Worm (Caenorhabditis elegans) whole organism, L1 larva: ENCODE measurements around the gene C34B4.4.
A peak's percentile ranks its signal among the peaks of the same experiment; 100 is the strongest.

Experiments
- C04F5.9 ChIP-seq: sonication (generic microtip); optimal IDR thresholded peaks from 2 replicates; lab custom pipeline; 2016; ENCODE audit warnings: missing genetic modification characterization, missing compliant biosample characterization
- C16A3.4 ChIP-seq: fragments of 150-350 bp; optimal IDR thresholded peaks from 2 replicates; lab custom pipeline; 2014; ENCODE audit warnings: missing biosample characterization, missing genetic modification characterization
- F16B12.6 ChIP-seq: fragments of 150-350 bp; optimal IDR thresholded peaks from 2 replicates; lab custom pipeline; 2014; ENCODE audit warnings: missing biosample characterization, missing genetic modification characterization
- aha-1 ChIP-seq: fragments of 150-350 bp; optimal IDR thresholded peaks from 2 replicates; lab custom pipeline; 2014; ENCODE audit warnings: missing biosample characterization, missing genetic modification characterization
- alr-1 ChIP-seq: fragments of 200-800 bp; sonication (Bioruptor generic); optimal IDR thresholded peaks from 2 replicates; lab custom pipeline; 2018; ENCODE audit warnings: borderline replicate concordance, mild to moderate bottlenecking, missing genetic modification characterization, missing compliant biosample characterization
- aly-2 ChIP-seq: fragments of 150-350 bp; optimal IDR thresholded peaks from 2 replicates; lab custom pipeline; 2014; ENCODE audit warnings: missing biosample characterization, missing genetic modification characterization
- blmp-1 ChIP-seq: fragments of 150-350 bp; optimal IDR thresholded peaks from 2 replicates; lab custom pipeline; 2014; ENCODE audit warnings: missing biosample characterization, missing genetic modification characterization
- dsc-1 ChIP-seq: sonication (generic microtip); optimal IDR thresholded peaks from 2 replicates; lab custom pipeline; 2016; ENCODE audit warnings: mild to moderate bottlenecking, missing genetic modification characterization, missing compliant biosample characterization
- efl-1 ChIP-seq, 4 experiments: fragments of 150-350 bp; optimal IDR thresholded peaks in 3 of 4; peaks in 1 of 4; 1 replicate in 1 of 4; 2 replicates in 3 of 4; lab custom pipeline; 2014; ENCODE audit warnings: missing biosample characterization in 2 of 4, missing genetic modification characterization in 2 of 4, missing genetic modification reagents in 2 of 4
- efl-3 ChIP-seq: fragments of 200-800 bp; sonication (Bioruptor generic); optimal IDR thresholded peaks from 2 replicates; lab custom pipeline; 2018; ENCODE audit warnings: mild to moderate bottlenecking, missing genetic modification characterization, missing compliant biosample characterization
- egl-13 ChIP-seq: sonication (generic microtip); optimal IDR thresholded peaks from 2 replicates; lab custom pipeline; 2016; ENCODE audit warnings: missing genotype, missing genetic modification reagents, missing genetic modification characterization, missing compliant biosample characterization
- fkh-10 ChIP-seq: sonication (generic microtip); optimal IDR thresholded peaks from 2 replicates; lab custom pipeline; 2017; ENCODE audit warnings: missing biosample characterization, missing genetic modification reagents, missing genetic modification characterization
- fkh-8 ChIP-seq: sonication (generic microtip); optimal IDR thresholded peaks from 2 replicates; lab custom pipeline; 2016; ENCODE audit warnings: mild to moderate bottlenecking, missing genetic modification characterization, missing compliant biosample characterization
- fos-1 ChIP-seq: fragments of 150-350 bp; optimal IDR thresholded peaks from 2 replicates; lab custom pipeline; 2014; ENCODE audit warnings: missing biosample characterization, missing genetic modification characterization
- hlh-17 ChIP-seq: fragments of 200-800 bp; sonication (Bioruptor generic); optimal IDR thresholded peaks from 2 replicates; lab custom pipeline; 2018; ENCODE audit warnings: missing genetic modification characterization, mild to moderate bottlenecking, missing compliant biosample characterization, moderate library complexity, borderline replicate concordance
- irx-1 ChIP-seq: sonication (generic microtip); optimal IDR thresholded peaks from 2 replicates; lab custom pipeline; 2016; ENCODE audit warnings: missing genetic modification characterization, missing compliant biosample characterization
- isw-1 ChIP-seq: fragments of 200-800 bp; sonication (Bioruptor generic); IDR thresholded peaks from 2 replicates; pipeline ENCODE4 v1.3.6; 2022; ENCODE audit warnings: missing genetic modification characterization, missing compliant biosample characterization
- jun-1 ChIP-seq: fragments of 150-350 bp; optimal IDR thresholded peaks from 2 replicates; lab custom pipeline; 2014; ENCODE audit warnings: missing biosample characterization, missing genetic modification reagents, missing genetic modification characterization
- lin-13 ChIP-seq: fragments of 150-350 bp; optimal IDR thresholded peaks from 2 replicates; lab custom pipeline; 2014; ENCODE audit warnings: missing biosample characterization, missing genetic modification reagents, missing genetic modification characterization
- lin-14 ChIP-seq: fragments of 200-800 bp; sonication (Bioruptor generic); optimal IDR thresholded peaks from 2 replicates; lab custom pipeline; 2018; ENCODE audit warnings: mild to moderate bottlenecking, missing genetic modification characterization, moderate library complexity, missing compliant biosample characterization
- lin-35 ChIP-seq, 2 experiments: fragments of 150-350 bp; optimal IDR thresholded peaks; 2 replicates each; lab custom pipeline; 2014; ENCODE audit warnings: missing biosample characterization in 2 of 2, missing genetic modification characterization in 2 of 2, missing genetic modification reagents in 2 of 2
- lin-39 ChIP-seq: fragments of 150-350 bp; optimal IDR thresholded peaks from 2 replicates; lab custom pipeline; 2014; ENCODE audit warnings: missing biosample characterization, missing genetic modification reagents, missing genetic modification characterization
- mdl-1 ChIP-seq, 2 experiments: fragments of 150-350 bp; optimal IDR thresholded peaks; 2 replicates each; lab custom pipeline; 2014 to 2017; ENCODE audit warnings: missing biosample characterization in 2 of 2, missing genetic modification characterization in 2 of 2, inconsistent platforms in 1 of 2
- mep-1 ChIP-seq: fragments of 150-350 bp; optimal IDR thresholded peaks from 2 replicates; lab custom pipeline; 2014; ENCODE audit warnings: missing biosample characterization, missing genetic modification characterization
- nhr-11 ChIP-seq: fragments of 150-350 bp; optimal IDR thresholded peaks from 2 replicates; lab custom pipeline; 2014; ENCODE audit warnings: missing biosample characterization, missing genetic modification characterization
- nhr-19 ChIP-seq: fragments of 200-800 bp; sonication (Bioruptor generic); conservative IDR thresholded peaks from 2 replicates; pipeline ENCODE4 v1.3.6; 2022; ENCODE audit warnings: missing genetic modification characterization, missing compliant biosample characterization
- nhr-20 ChIP-seq: sonication (generic microtip); optimal IDR thresholded peaks from 2 replicates; lab custom pipeline; 2016; ENCODE audit warnings: mild to moderate bottlenecking, missing genetic modification characterization, missing compliant biosample characterization
- nhr-71 ChIP-seq: sonication (generic microtip); optimal IDR thresholded peaks from 2 replicates; lab custom pipeline; 2016; ENCODE audit warnings: mild to moderate bottlenecking, missing genetic modification characterization, moderate library complexity, missing compliant biosample characterization
- nhr-76 ChIP-seq: sonication (generic microtip); optimal IDR thresholded peaks from 2 replicates; lab custom pipeline; 2017; ENCODE audit warnings: missing biosample characterization, missing genetic modification characterization
- nhr-85 ChIP-seq: sonication (generic microtip); peaks from one replicate; lab custom pipeline; 2016; ENCODE audit warnings: missing genetic modification characterization, inconsistent platforms, missing compliant biosample characterization
- nhr-90 ChIP-seq: sonication (generic microtip); optimal IDR thresholded peaks from 2 replicates; lab custom pipeline; 2016; ENCODE audit warnings: mild to moderate bottlenecking, missing genetic modification characterization, missing compliant biosample characterization; ENCODE audit not compliant: poor library complexity
- pax-3 ChIP-seq: fragments of 200-800 bp; sonication (Bioruptor generic); optimal IDR thresholded peaks from 2 replicates; lab custom pipeline; 2018; ENCODE audit warnings: mild to moderate bottlenecking, missing genetic modification characterization, moderate library complexity, missing compliant biosample characterization
- pqm-1 ChIP-seq: sonication (generic microtip); optimal IDR thresholded peaks from 3 replicates; lab custom pipeline; 2017; ENCODE audit warnings: missing biosample characterization, missing genetic modification characterization
- snpc-4 ChIP-seq: fragments of 150-350 bp; optimal IDR thresholded peaks from 2 replicates; lab custom pipeline; 2014; ENCODE audit warnings: missing biosample characterization, missing genetic modification characterization
- snu-23 ChIP-seq: sonication (generic microtip); optimal IDR thresholded peaks from 2 replicates; lab custom pipeline; 2016; ENCODE audit warnings: missing genetic modification characterization, missing compliant biosample characterization
- sptf-1 ChIP-seq: fragments of 150-350 bp; optimal IDR thresholded peaks from 2 replicates; lab custom pipeline; 2014; ENCODE audit warnings: missing biosample characterization, missing genetic modification characterization
- swsn-7 ChIP-seq: sonication (generic microtip); optimal IDR thresholded peaks from 2 replicates; lab custom pipeline; 2016; ENCODE audit warnings: missing genetic modification characterization, missing compliant biosample characterization
- tbx-2 ChIP-seq: sonication (generic microtip); optimal IDR thresholded peaks from 2 replicates; lab custom pipeline; 2016; ENCODE audit warnings: missing genetic modification characterization, missing compliant biosample characterization
- unc-86 ChIP-seq: sonication (generic microtip); optimal IDR thresholded peaks from 2 replicates; lab custom pipeline; 2016; ENCODE audit warnings: missing genetic modification characterization, missing compliant biosample characterization
- unc-98 ChIP-seq: fragments of 200-800 bp; sonication (Bioruptor generic); IDR thresholded peaks from 2 replicates; pipeline ENCODE4 v1.3.6; 2022; ENCODE audit warnings: missing genetic modification characterization, missing compliant biosample characterization
- vab-15 ChIP-seq: sonication (generic microtip); optimal IDR thresholded peaks from 2 replicates; lab custom pipeline; 2017; ENCODE audit warnings: missing genotype, mild to moderate bottlenecking, missing genetic modification characterization, missing compliant biosample characterization
- xbp-1 ChIP-seq: sonication (generic microtip); optimal IDR thresholded peaks from 2 replicates; lab custom pipeline; 2016; ENCODE audit warnings: missing genetic modification characterization, missing compliant biosample characterization
- zip-4 ChIP-seq: fragments of 200-800 bp; sonication (Bioruptor generic); optimal IDR thresholded peaks from 2 replicates; lab custom pipeline; 2018; ENCODE audit warnings: mild to moderate bottlenecking, missing genetic modification characterization, moderate library complexity, missing compliant biosample characterization
- ztf-11 ChIP-seq, 2 experiments: sonication (generic microtip); optimal IDR thresholded peaks; 2 replicates each; lab custom pipeline; 2016 to 2017; ENCODE audit warnings: missing genetic modification characterization in 2 of 2, missing biosample characterization in 1 of 2, missing compliant biosample characterization in 1 of 2
- ztf-4 ChIP-seq: fragments of 150-350 bp; optimal IDR thresholded peaks from 2 replicates; lab custom pipeline; 2014; ENCODE audit warnings: missing biosample characterization, missing genetic modification characterization

C34B4.4 gene

DNA sequence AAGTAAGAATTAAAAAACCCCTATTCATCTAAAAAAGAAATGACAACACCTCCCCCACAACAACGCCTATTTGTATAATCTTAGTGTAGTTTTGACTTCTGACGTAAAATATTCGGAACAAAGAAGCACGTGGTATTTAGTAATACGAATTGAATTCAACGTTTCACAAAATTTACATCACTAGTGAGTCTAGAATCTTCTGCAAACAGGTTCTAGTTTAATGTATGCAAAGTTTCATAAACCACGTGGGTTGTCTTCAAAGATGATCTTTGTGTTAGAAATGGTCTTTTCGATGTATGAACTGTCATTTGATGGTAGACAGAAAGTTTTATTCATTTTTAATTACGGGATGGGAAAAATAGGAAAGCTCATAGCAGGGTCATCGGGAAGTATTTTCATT, 17.1 kb upstream of the C34B4.4 start:
- peak in 1 of 2 experiments; percentile 18 for TF ChIP-seq lin-35 (GFP tag; optimal IDR thresholded peaks at IDR 0.05; lab: Kevin White, UChicago)
- peak; percentile 28 for TF ChIP-seq dsc-1 (tag; lab: Kevin White, UChicago)
- peak; percentile 70 for TF ChIP-seq nhr-85 (tag; lab: Kevin White, UChicago)
- peak; percentile 2 for TF ChIP-seq xbp-1 (tag; lab: Kevin White, UChicago)
- TF ChIP-seq C04F5.9 (tag; lab: Kevin White, UChicago), result no peak
- TF ChIP-seq snu-23 (GFP tag; lab: Kevin White, UChicago), result peak; percentile 62
- peak; percentile 42 for TF ChIP-seq nhr-20
- TF ChIP-seq efl-1 (optimal IDR thresholded peaks at IDR 0.05; lab: Kevin White, UChicago), result no peak
- peak in 1 of 2 experiments; percentile 56 for TF ChIP-seq efl-1 (GFP tag; optimal IDR thresholded peaks at IDR 0.05 in 1 of 2; lab: Kevin White, UChicago)
- no peak for TF ChIP-seq jun-1
- TF ChIP-seq nhr-71, result peak; percentile 24

ce11 chrV:13074148-13074547, 16.1 kb upstream of the C34B4.4 start:
- TF ChIP-seq pax-3 (tag; lab: Kevin White, UChicago) (peak; percentile 19), irx-1 (tag; lab: Kevin White, UChicago) (no peak), dsc-1 (tag; lab: Kevin White, UChicago) (peak; percentile 70)

DNA sequence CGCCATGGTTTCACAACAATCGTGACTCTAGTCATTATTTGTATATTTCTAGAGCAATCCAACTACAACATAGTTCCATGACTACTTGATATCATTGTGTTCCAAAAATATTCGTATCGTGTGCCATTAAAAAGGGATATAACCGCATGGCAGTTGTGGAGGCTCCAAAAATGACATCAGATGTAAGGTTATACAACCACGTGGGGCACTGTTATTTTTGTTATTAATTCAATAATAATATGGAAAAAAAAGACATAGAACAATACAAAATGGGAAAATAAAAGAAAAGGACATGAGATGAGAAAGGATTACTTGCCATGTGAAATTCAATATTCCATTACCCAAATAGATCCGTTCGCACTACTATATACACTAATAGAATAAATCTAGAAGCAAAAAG, 14.8 kb upstream of the C34B4.4 start:
- peak; percentile 61 for TF ChIP-seq pax-3 (tag; lab: Kevin White, UChicago)
- no peak for TF ChIP-seq swsn-7
- no peak for TF ChIP-seq nhr-19
- TF ChIP-seq dsc-1 (tag; lab: Kevin White, UChicago), result peak; percentile 62
- TF ChIP-seq lin-39 (tag; lab: Kevin White, UChicago), result no peak
- TF ChIP-seq efl-3 (GFP tag; lab: Kevin White, UChicago), result no peak

DNA sequence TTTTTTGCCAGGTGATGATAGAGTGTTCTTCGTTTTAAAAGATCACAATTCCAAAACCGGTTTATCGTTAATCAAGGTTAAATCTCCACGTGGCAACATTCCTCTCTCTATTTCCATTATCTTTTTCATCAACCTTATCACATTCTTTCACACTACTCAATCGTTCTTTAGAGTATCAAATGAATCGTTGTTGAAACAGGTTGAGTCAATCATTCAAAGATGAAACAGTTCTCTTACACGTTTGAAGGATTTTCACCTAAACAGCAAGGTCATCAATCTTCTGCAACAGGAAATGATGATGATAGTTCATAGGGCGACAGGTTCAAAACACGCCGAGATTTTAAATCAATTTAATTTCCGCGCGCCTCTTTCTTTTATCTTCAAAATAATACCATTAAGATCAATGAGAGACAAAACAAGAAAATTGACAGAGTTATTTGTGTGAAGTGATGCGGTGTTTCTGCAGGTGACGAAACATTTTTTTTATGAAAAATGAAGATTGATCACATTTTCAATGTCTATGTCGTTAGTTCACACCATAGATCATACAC, 8.9 kb upstream of the C34B4.4 start:
- no peak for TF ChIP-seq pax-3 (tag; lab: Kevin White, UChicago)
- no peak for TF ChIP-seq sptf-1 (tag; lab: Kevin White, UChicago)
- no peak for TF ChIP-seq ztf-11 (tag; optimal IDR thresholded peaks at IDR 0.05; lab: Kevin White, UChicago)
- TF ChIP-seq C04F5.9 (tag; lab: Kevin White, UChicago), result peak; percentile 40
- TF ChIP-seq efl-3 (GFP tag; lab: Kevin White, UChicago), result peak; percentile 91
- TF ChIP-seq tbx-2 (tag; lab: Kevin White, UChicago), result peak; percentile 89
- TF ChIP-seq aha-1, result no peak
- no peak for TF ChIP-seq F16B12.6 (tag; lab: Kevin White, UChicago)
- TF ChIP-seq fkh-10, result no peak
- no peak for TF ChIP-seq lin-13 (GFP tag; lab: Kevin White, UChicago)
- TF ChIP-seq irx-1 (tag; lab: Kevin White, UChicago), result peak; percentile 87
- TF ChIP-seq zip-4 (GFP tag; lab: Kevin White, UChicago), result no peak
- no peak for TF ChIP-seq aly-2 (tag; lab: Kevin White, UChicago)
- peak; percentile 34 to 84 for TF ChIP-seq mdl-1 (tag; optimal IDR thresholded peaks at IDR 0.05; lab: Kevin White, UChicago)
- no peak for TF ChIP-seq nhr-76 (tag; lab: Kevin White, UChicago)
- TF ChIP-seq C16A3.4 (tag; lab: Kevin White, UChicago), result peak; percentile 3
- peak; percentile 69 for TF ChIP-seq ztf-4 (tag; lab: Kevin White, UChicago)
- no peak for TF ChIP-seq isw-1 (GFP tag; lab: Robert Waterston, UW)
- TF ChIP-seq egl-13 (tag; lab: Kevin White, UChicago), result no peak
- TF ChIP-seq nhr-90 (tag; lab: Kevin White, UChicago), result peak; percentile 94
- peak; percentile 93 for TF ChIP-seq blmp-1 (tag; lab: Kevin White, UChicago)
- TF ChIP-seq jun-1, result no peak
- no peak for TF ChIP-seq hlh-17 (GFP tag; lab: Kevin White, UChicago)
- no peak for TF ChIP-seq unc-86 (tag; lab: Kevin White, UChicago)
- no peak for TF ChIP-seq pqm-1
- TF ChIP-seq nhr-20, result peak; percentile 99
- peak; percentile 75 for TF ChIP-seq mep-1 (tag; lab: Kevin White, UChicago)
- peak; percentile 36 for TF ChIP-seq xbp-1 (tag; lab: Kevin White, UChicago)
- no peak for TF ChIP-seq dsc-1 (tag; lab: Kevin White, UChicago)
- TF ChIP-seq nhr-11, result peak; percentile 47
- no peak for TF ChIP-seq fkh-8 (tag; lab: Kevin White, UChicago)
- TF ChIP-seq snpc-4 (tag; lab: Kevin White, UChicago), result no peak
- no peak for TF ChIP-seq unc-98 (GFP tag; lab: Robert Waterston, UW)
- no peak for TF ChIP-seq fos-1
- TF ChIP-seq lin-14 (GFP tag; lab: Kevin White, UChicago), result peak; percentile 96
- no peak for TF ChIP-seq alr-1 (tag; lab: Kevin White, UChicago)
- peak; percentile 74 for TF ChIP-seq vab-15 (tag; lab: Kevin White, UChicago)
